Worm (Caenorhabditis elegans) whole organism, L2 larva: Measurements from ENCODE around the gene col-173.

Source experiments
- C34F6.9 ChIP-seq: fragments of 150-350 bp; optimal IDR thresholded peaks from 2 replicates; lab custom pipeline; 2014; ENCODE audit warnings: missing biosample characterization, missing genetic modification characterization
- F13H6.1 ChIP-seq: sonication (generic microtip); optimal IDR thresholded peaks from 2 replicates; lab custom pipeline; 2016; ENCODE audit warnings: missing genetic modification characterization, missing compliant biosample characterization
- R02D3.7 ChIP-seq: fragments of 150-350 bp; optimal IDR thresholded peaks from 2 replicates; lab custom pipeline; 2014; ENCODE audit warnings: missing biosample characterization, missing genetic modification characterization
- Y55F3AM.14 ChIP-seq: fragments of 200-800 bp; sonication (Bioruptor generic); optimal IDR thresholded peaks from 2 replicates; lab custom pipeline; 2018; ENCODE audit warnings: mild to moderate bottlenecking, missing genetic modification characterization, missing compliant biosample characterization
- ZK546.5 ChIP-seq: sonication (generic microtip); optimal IDR thresholded peaks from 2 replicates; lab custom pipeline; 2017; ENCODE audit warnings: missing biosample characterization, missing genetic modification characterization
- alr-1 ChIP-seq: fragments of 150-350 bp; optimal IDR thresholded peaks from 2 replicates; lab custom pipeline; 2014; ENCODE audit warnings: missing biosample characterization, missing genetic modification characterization
- aly-2 ChIP-seq: fragments of 150-350 bp; optimal IDR thresholded peaks from 2 replicates; lab custom pipeline; 2014; ENCODE audit warnings: missing biosample characterization, missing genetic modification characterization
- ama-1 ChIP-seq: fragments of 150-350 bp; optimal IDR thresholded peaks from 2 replicates; lab custom pipeline; 2018; ENCODE audit warnings: inconsistent platforms
- blmp-1 ChIP-seq: sonication (generic microtip); optimal IDR thresholded peaks from 2 replicates; lab custom pipeline; 2017; ENCODE audit warnings: missing genetic modification characterization, mild to moderate bottlenecking, missing compliant biosample characterization, antibody characterized with exemption, moderate library complexity; ENCODE audit not compliant: insufficient read depth
- ceh-16 ChIP-seq: fragments of 150-350 bp; optimal IDR thresholded peaks from 2 replicates; lab custom pipeline; 2014; ENCODE audit warnings: missing biosample characterization, missing genetic modification characterization
- ceh-82 ChIP-seq: fragments of 150-350 bp; optimal IDR thresholded peaks from 2 replicates; lab custom pipeline; 2014; ENCODE audit warnings: missing biosample characterization, missing genetic modification characterization
- crh-2 ChIP-seq: sonication (generic microtip); optimal IDR thresholded peaks from 2 replicates; lab custom pipeline; 2017; ENCODE audit warnings: missing biosample characterization, missing genetic modification characterization
- dmd-4 ChIP-seq: sonication (generic microtip); optimal IDR thresholded peaks from 2 replicates; lab custom pipeline; 2017; ENCODE audit warnings: missing biosample characterization, missing genetic modification characterization
- egl-27 ChIP-seq: sonication (generic microtip); optimal IDR thresholded peaks from 3 replicates; lab custom pipeline; 2017; ENCODE audit warnings: missing biosample characterization, missing genetic modification reagents, missing genetic modification characterization
- elt-1 ChIP-seq: fragments of 150-350 bp; optimal IDR thresholded peaks from 2 replicates; lab custom pipeline; 2014; ENCODE audit warnings: missing biosample characterization, missing genetic modification characterization
- elt-3 ChIP-seq: sonication (generic microtip); optimal IDR thresholded peaks from 2 replicates; lab custom pipeline; 2017; ENCODE audit warnings: missing biosample characterization, missing genetic modification characterization
- fos-1 ChIP-seq: fragments of 150-350 bp; optimal IDR thresholded peaks from 2 replicates; lab custom pipeline; 2014; ENCODE audit warnings: missing biosample characterization, missing genetic modification characterization
- gmeb-1 ChIP-seq: fragments of 150-350 bp; optimal IDR thresholded peaks from 2 replicates; lab custom pipeline; 2014; ENCODE audit warnings: missing biosample characterization, missing genetic modification characterization
- lin-11 ChIP-seq: fragments of 150-350 bp; sonication (generic microtip); optimal IDR thresholded peaks from 2 replicates; lab custom pipeline; 2014; ENCODE audit warnings: missing biosample characterization, missing genetic modification characterization, inconsistent platforms, mixed read lengths
- lin-13 ChIP-seq: fragments of 150-350 bp; optimal IDR thresholded peaks from 2 replicates; lab custom pipeline; 2014; ENCODE audit warnings: missing biosample characterization, missing genetic modification reagents, missing genetic modification characterization
- lin-39 ChIP-seq: fragments of 150-350 bp; optimal IDR thresholded peaks from 2 replicates; lab custom pipeline; 2014; ENCODE audit warnings: missing biosample characterization, missing genetic modification reagents, missing genetic modification characterization
- lsy-2 ChIP-seq, 2 experiments: fragments of 150-350 bp in 1 of 2; sonication (generic microtip) in 1 of 2; optimal IDR thresholded peaks; 2 replicates each; lab custom pipeline; 2014 to 2017; ENCODE audit warnings: missing biosample characterization in 2 of 2, missing genetic modification characterization in 2 of 2
- mab-5 ChIP-seq: fragments of 150-350 bp; optimal IDR thresholded peaks from 2 replicates; lab custom pipeline; 2014; ENCODE audit warnings: missing biosample characterization, missing genetic modification characterization
- mbf-1 ChIP-seq: sonication (generic microtip); optimal IDR thresholded peaks from 2 replicates; lab custom pipeline; 2017; ENCODE audit warnings: missing biosample characterization, missing genetic modification characterization
- mdl-1 ChIP-seq, 2 experiments: fragments of 150-350 bp in 1 of 2; sonication (generic microtip) in 1 of 2; optimal IDR thresholded peaks; 2 replicates each; lab custom pipeline; 2017; ENCODE audit warnings: missing biosample characterization in 2 of 2, missing genetic modification characterization in 2 of 2
- nhr-10 ChIP-seq: sonication (generic microtip); optimal IDR thresholded peaks from 2 replicates; lab custom pipeline; 2017; ENCODE audit warnings: missing biosample characterization, missing genetic modification characterization
- nhr-11 ChIP-seq: fragments of 150-350 bp; optimal IDR thresholded peaks from 2 replicates; lab custom pipeline; 2014; ENCODE audit warnings: missing biosample characterization, missing genetic modification characterization
- nhr-12 ChIP-seq: fragments of 150-350 bp; optimal IDR thresholded peaks from 2 replicates; lab custom pipeline; 2014; ENCODE audit warnings: missing biosample characterization, missing genetic modification characterization
- nhr-129 ChIP-seq: fragments of 150-350 bp; optimal IDR thresholded peaks from 2 replicates; lab custom pipeline; 2014; ENCODE audit warnings: missing biosample characterization, missing genetic modification characterization
- nhr-21 ChIP-seq: fragments of 150-350 bp; optimal IDR thresholded peaks from 2 replicates; lab custom pipeline; 2014; ENCODE audit warnings: missing biosample characterization, missing genetic modification characterization
- nhr-23 ChIP-seq: fragments of 150-350 bp; optimal IDR thresholded peaks from 2 replicates; lab custom pipeline; 2014; ENCODE audit warnings: missing biosample characterization, missing genetic modification reagents, missing genetic modification characterization
- nhr-237 ChIP-seq: fragments of 150-350 bp; optimal IDR thresholded peaks from 2 replicates; lab custom pipeline; 2014; ENCODE audit warnings: missing biosample characterization, missing genetic modification characterization
- nhr-25 ChIP-seq: fragments of 150-350 bp; sonication (generic microtip); optimal IDR thresholded peaks from 3 replicates; lab custom pipeline; 2014; ENCODE audit warnings: missing biosample characterization, missing genetic modification characterization
- nhr-6 ChIP-seq: fragments of 150-350 bp; optimal IDR thresholded peaks from 2 replicates; lab custom pipeline; 2014; ENCODE audit warnings: missing biosample characterization, missing genetic modification characterization
- nhr-77 ChIP-seq: fragments of 150-350 bp; optimal IDR thresholded peaks from 2 replicates; lab custom pipeline; 2014; ENCODE audit warnings: missing biosample characterization, missing genetic modification characterization
- peb-1 ChIP-seq: fragments of 150-350 bp; optimal IDR thresholded peaks from 2 replicates; lab custom pipeline; 2014; ENCODE audit warnings: missing biosample characterization, missing genetic modification characterization
- sem-4 ChIP-seq: fragments of 150-350 bp; optimal IDR thresholded peaks from 2 replicates; lab custom pipeline; 2014; ENCODE audit warnings: missing biosample characterization, missing genetic modification reagents, missing genetic modification characterization
- skn-1 ChIP-seq: sonication (generic microtip); optimal IDR thresholded peaks from 2 replicates; lab custom pipeline; 2017; ENCODE audit warnings: missing biosample characterization, missing genetic modification characterization
- sma-3 ChIP-seq: sonication (generic microtip); optimal IDR thresholded peaks from 2 replicates; lab custom pipeline; 2016; ENCODE audit warnings: missing genetic modification reagents, missing genetic modification characterization, missing compliant biosample characterization
- sma-9 ChIP-seq, 2 experiments: fragments of 150-350 bp in 1 of 2; sonication (generic microtip) in 1 of 2; optimal IDR thresholded peaks; 2 replicates each; lab custom pipeline; 2014 to 2016; ENCODE audit warnings: missing genetic modification characterization in 2 of 2, mild to moderate bottlenecking in 1 of 2, missing biosample characterization in 1 of 2, missing compliant biosample characterization in 1 of 2, missing genetic modification reagents in 1 of 2, moderate library complexity in 1 of 2
- snpc-4 ChIP-seq: fragments of 150-350 bp; optimal IDR thresholded peaks from 2 replicates; lab custom pipeline; 2014; ENCODE audit warnings: missing biosample characterization, missing genetic modification characterization
- unc-39 ChIP-seq: fragments of 150-350 bp; optimal IDR thresholded peaks from 2 replicates; lab custom pipeline; 2014; ENCODE audit warnings: missing biosample characterization, missing genetic modification characterization
- unc-55 ChIP-seq: fragments of 150-350 bp; sonication (generic microtip); optimal IDR thresholded peaks from 3 replicates; lab custom pipeline; 2014; ENCODE audit warnings: missing biosample characterization, missing genetic modification reagents, missing genetic modification characterization
- unc-62 ChIP-seq: fragments of 150-350 bp; optimal IDR thresholded peaks from 2 replicates; lab custom pipeline; 2014; ENCODE audit warnings: missing biosample characterization, missing genetic modification reagents, missing genetic modification characterization
- zag-1 ChIP-seq: fragments of 150-350 bp; optimal IDR thresholded peaks from 2 replicates; lab custom pipeline; 2014; ENCODE audit warnings: missing biosample characterization, missing genetic modification characterization
- ztf-1 ChIP-seq: fragments of 200-800 bp; sonication (Bioruptor generic); conservative IDR thresholded peaks from 2 replicates; pipeline ENCODE4 v1.3.6; 2022; ENCODE audit warnings: missing genetic modification characterization, missing compliant biosample characterization
- ztf-11 ChIP-seq: sonication (generic microtip); optimal IDR thresholded peaks from 2 replicates; lab custom pipeline; 2017; ENCODE audit warnings: missing biosample characterization, missing genetic modification characterization
- ztf-4 ChIP-seq: fragments of 150-350 bp; optimal IDR thresholded peaks from 2 replicates; lab custom pipeline; 2014; ENCODE audit warnings: missing biosample characterization, missing genetic modification characterization

Gene col-173

ce11 chrX:6840670-6841308 lies 36.5 kb downstream of the col-173 start, which contains the start of the genes glr-6 and asg-2:
Gene glr-6, minus strand, starts transcription at chrX:6840720.
Gene asg-2, plus strand, starts transcription at chrX:6841258.
- no peak for TF ChIP-seq elt-1 (tag; lab: Kevin White, UChicago)
- no peak for TF ChIP-seq ztf-1 (GFP tag; lab: Robert Waterston, UW)
- no peak for TF ChIP-seq peb-1 (tag; lab: Kevin White, UChicago)
- peak; percentile 83 for TF ChIP-seq sma-9 (GFP tag; optimal IDR thresholded peaks at IDR 0.05; lab: Kevin White, UChicago)
- TF ChIP-seq sma-9 (tag; optimal IDR thresholded peaks at IDR 0.05; lab: Kevin White, UChicago) = no peak
- TF ChIP-seq zag-1 (tag; lab: Kevin White, UChicago) = peak; percentile 45
- peak; percentile 35 for TF ChIP-seq ceh-16 (tag; lab: Kevin White, UChicago)
- peak; percentile 90 for TF ChIP-seq lin-13 (GFP tag; lab: Kevin White, UChicago)
- TF ChIP-seq sma-3 (GFP tag; lab: Kevin White, UChicago) = peak; percentile 84
- peak; percentile 64 for TF ChIP-seq F13H6.1 (tag; lab: Kevin White, UChicago)
- TF ChIP-seq mdl-1 (tag; optimal IDR thresholded peaks at IDR 0.05; lab: Kevin White, UChicago) = no peak
- peak; percentile 13 for TF ChIP-seq blmp-1 (tag; lab: Kevin White, UChicago)
- peak; percentile 15 for TF ChIP-seq egl-27 (tag; lab: Kevin White, UChicago)
- TF ChIP-seq nhr-11 = no peak
- TF ChIP-seq ama-1 (lab: Kevin White, UChicago) = peak; percentile 31
- no peak for TF ChIP-seq unc-62 (GFP tag; lab: Kevin White, UChicago)
- peak; percentile 24 for TF ChIP-seq R02D3.7 (tag; lab: Kevin White, UChicago)
- TF ChIP-seq elt-3 = no peak
- peak; percentile 84 for TF ChIP-seq sem-4
- peak; percentile 90 for TF ChIP-seq crh-2 (tag; lab: Kevin White, UChicago)
- TF ChIP-seq snpc-4 (tag; lab: Kevin White, UChicago) = peak; percentile 63
- peak; percentile 92 for TF ChIP-seq nhr-129 (tag; lab: Kevin White, UChicago)
- TF ChIP-seq nhr-21 (tag; lab: Kevin White, UChicago) = peak; percentile 81
- TF ChIP-seq nhr-10 = no peak
- peak; percentile 36 to 90 for TF ChIP-seq lsy-2 (tag; optimal IDR thresholded peaks at IDR 0.05; lab: Kevin White, UChicago)
- no peak for TF ChIP-seq aly-2 (tag; lab: Kevin White, UChicago)
- no peak for TF ChIP-seq mab-5 (tag; lab: Kevin White, UChicago)
- no peak for TF ChIP-seq ZK546.5 (tag; lab: Kevin White, UChicago)
- TF ChIP-seq ztf-11 (tag; lab: Kevin White, UChicago) = no peak
- TF ChIP-seq nhr-12 (tag; lab: Kevin White, UChicago) = no peak
- TF ChIP-seq C34F6.9 (tag; lab: Kevin White, UChicago) = peak; percentile 91
- peak; percentile 14 for TF ChIP-seq lin-11 (tag; lab: Kevin White, UChicago)
- peak; percentile 66 for TF ChIP-seq skn-1
- TF ChIP-seq unc-39 (tag; lab: Kevin White, UChicago) = no peak
- TF ChIP-seq nhr-6 (tag; lab: Kevin White, UChicago) = peak; percentile 74
- peak; percentile 82 for TF ChIP-seq gmeb-1
- TF ChIP-seq fos-1 = peak; percentile 82
- peak; percentile 83 for TF ChIP-seq nhr-25 (tag; lab: Kevin White, UChicago)
- peak; percentile 96 for TF ChIP-seq unc-55 (GFP tag; lab: Kevin White, UChicago)
- TF ChIP-seq lin-39 (tag; lab: Kevin White, UChicago) = no peak
- TF ChIP-seq nhr-237 (tag; lab: Kevin White, UChicago) = no peak
- peak; percentile 21 for TF ChIP-seq nhr-77 (tag; lab: Kevin White, UChicago)
- TF ChIP-seq alr-1 (tag; lab: Kevin White, UChicago) = no peak
- peak; percentile 35 for TF ChIP-seq ztf-4
- TF ChIP-seq nhr-23 = no peak
- no peak for TF ChIP-seq Y55F3AM.14 (GFP tag; lab: Kevin White, UChicago)
- TF ChIP-seq dmd-4 (tag; lab: Kevin White, UChicago) = no peak
- TF ChIP-seq ceh-82 = peak; percentile 26
- TF ChIP-seq mbf-1 (tag; lab: Kevin White, UChicago) = no peak
